Fruit fly (Drosophila melanogaster) whole organism, embryonic: ENCODE results near the gene CG9372.

Experiments used
- B-H1 ChIP-seq: fragments of 200-800 bp; sonication (Bioruptor generic); IDR thresholded peaks from 3 replicates; pipeline ENCODE4 v1.3.6; 2022; ENCODE audit warnings: missing biosample characterization, missing genetic modification characterization
- Blimp-1 ChIP-seq: fragments of 200-800 bp; sonication (Bioruptor generic); optimal IDR thresholded peaks from 3 replicates; lab custom pipeline; 2018; ENCODE audit warnings: missing biosample characterization, missing genetic modification characterization, mild to moderate bottlenecking, moderate library complexity, missing genetic modification reagents
- CG10209 ChIP-seq: fragments of 200-800 bp; sonication (Bioruptor generic); optimal IDR thresholded peaks from 3 replicates; lab custom pipeline; 2017; ENCODE audit warnings: missing biosample characterization, mild to moderate bottlenecking, missing genetic modification characterization, missing genetic modification reagents
- CG10267 ChIP-seq: fragments of 200-800 bp; sonication (Bioruptor generic); optimal IDR thresholded peaks from 2 replicates; lab custom pipeline; 2018; ENCODE audit warnings: missing biosample characterization, mild to moderate bottlenecking, missing genetic modification characterization, moderate library complexity
- CG10462 ChIP-seq: fragments of 200-800 bp; sonication (Bioruptor generic); optimal IDR thresholded peaks from 2 replicates; lab custom pipeline; 2016; ENCODE audit warnings: missing biosample characterization, missing genetic modification characterization
- CG10543 ChIP-seq: fragments of 200-800 bp; sonication (Bioruptor generic); optimal IDR thresholded peaks from 3 replicates; lab custom pipeline; 2017; ENCODE audit warnings: missing biosample characterization, mild to moderate bottlenecking, missing genetic modification characterization, moderate library complexity
- CG11398 ChIP-seq: fragments of 200-800 bp; sonication (Bioruptor generic); optimal IDR thresholded peaks from 2 replicates; lab custom pipeline; 2016; ENCODE audit warnings: missing biosample characterization, missing genetic modification characterization
- CG11504 ChIP-seq: fragments of 200-800 bp; sonication (Bioruptor generic); optimal IDR thresholded peaks from 3 replicates; lab custom pipeline; 2019; ENCODE audit warnings: missing biosample characterization, mild to moderate bottlenecking, missing genetic modification characterization, moderate library complexity
- CG1647 ChIP-seq: fragments of 200-800 bp; sonication (Bioruptor generic); optimal IDR thresholded peaks from 3 replicates; lab custom pipeline; 2016; ENCODE audit warnings: missing biosample characterization, missing genetic modification characterization
- CG17829 ChIP-seq: fragments of 200-800 bp; optimal IDR thresholded peaks from 2 replicates; lab custom pipeline; 2019; ENCODE audit warnings: missing biosample characterization, mild to moderate bottlenecking, missing genetic modification characterization, moderate library complexity
- CG18619 ChIP-seq: fragments of 200-800 bp; sonication (Bioruptor generic); optimal IDR thresholded peaks from 3 replicates; lab custom pipeline; 2017; ENCODE audit warnings: missing biosample characterization, mild to moderate bottlenecking, missing genetic modification characterization
- CG18764 ChIP-seq: fragments of 200-800 bp; sonication (Bioruptor generic); optimal IDR thresholded peaks from 3 replicates; lab custom pipeline; 2016; ENCODE audit warnings: missing biosample characterization, missing genetic modification characterization
- CG2875 ChIP-seq: fragments of 200-800 bp; sonication (Bioruptor generic); optimal IDR thresholded peaks from 2 replicates; lab custom pipeline; 2017; ENCODE audit warnings: missing biosample characterization, mild to moderate bottlenecking, missing genetic modification characterization, missing genetic modification reagents
- CG2889 ChIP-seq: fragments of 200-800 bp; sonication (Bioruptor generic); IDR thresholded peaks from 3 replicates; pipeline ENCODE4 v1.3.6; 2022; ENCODE audit warnings: missing biosample characterization, missing genetic modification characterization
- CG32532 ChIP-seq: fragments of 200-800 bp; sonication (Bioruptor generic); IDR thresholded peaks from 2 replicates; pipeline ENCODE4 v1.3.6; 2022; ENCODE audit warnings: missing biosample characterization, missing genetic modification characterization
- CG4404 ChIP-seq: fragments of 200-800 bp; sonication (Bioruptor generic); IDR thresholded peaks from 2 replicates; pipeline ENCODE4 v1.3.6; 2022; ENCODE audit warnings: missing biosample characterization, missing genetic modification characterization
- CG5953 ChIP-seq: fragments of 200-800 bp; sonication (Bioruptor generic); IDR thresholded peaks from 2 replicates; pipeline ENCODE4 v1.3.6; 2022; ENCODE audit warnings: missing biosample characterization, missing genetic modification characterization
- CG6272 ChIP-seq: fragments of 200-800 bp; sonication (Bioruptor generic); IDR thresholded peaks from 2 replicates; pipeline ENCODE4 v1.3.6; 2022; ENCODE audit warnings: missing biosample characterization, missing genetic modification characterization
- CG6689 ChIP-seq: fragments of 200-800 bp; sonication (Bioruptor generic); IDR thresholded peaks from 2 replicates; pipeline ENCODE4 v1.3.6; 2022; ENCODE audit warnings: missing biosample characterization, missing genetic modification characterization
- CG8089 ChIP-seq: fragments of 200-800 bp; sonication (Bioruptor generic); optimal IDR thresholded peaks from 3 replicates; lab custom pipeline; 2016; ENCODE audit warnings: missing biosample characterization, missing genetic modification characterization
- CG8478 ChIP-seq: fragments of >200 bp; optimal IDR thresholded peaks from 2 replicates; lab custom pipeline; 2018
- CG9437 ChIP-seq: fragments of 200-800 bp; sonication (Bioruptor generic); optimal IDR thresholded peaks from 2 replicates; lab custom pipeline; 2018; ENCODE audit warnings: missing biosample characterization, mild to moderate bottlenecking, missing genetic modification characterization
- CG9797 ChIP-seq: fragments of 200-800 bp; sonication (Bioruptor generic); optimal IDR thresholded peaks from 3 replicates; lab custom pipeline; 2018; ENCODE audit warnings: missing biosample characterization, mild to moderate bottlenecking, missing genetic modification characterization
- CG9932 ChIP-seq: fragments of 200-800 bp; sonication (Bioruptor generic); IDR thresholded peaks from 2 replicates; pipeline ENCODE4 v1.3.6; 2022; ENCODE audit warnings: missing biosample characterization, missing genetic modification characterization
- Ets65A ChIP-seq: fragments of 200-800 bp; sonication (Bioruptor generic); peaks from one replicate; lab custom pipeline; 2016; ENCODE audit warnings: missing biosample characterization, missing genetic modification characterization
- Gug ChIP-seq: fragments of 200-800 bp; sonication (Bioruptor generic); IDR thresholded peaks from 4 replicates; pipeline ENCODE4 v1.3.6; 2022; ENCODE audit warnings: missing biosample characterization, missing genetic modification characterization
- Hr39 ChIP-seq: fragments of >200 bp; optimal IDR thresholded peaks from 2 replicates; lab custom pipeline; 2017
- Med ChIP-seq: fragments of 200-800 bp; sonication (Bioruptor generic); peaks from one replicate; lab custom pipeline; 2016; ENCODE audit warnings: missing biosample characterization, missing genetic modification characterization, mild to moderate bottlenecking, inconsistent platforms, moderate library complexity
- Nf-YC ChIP-seq: fragments of 200-800 bp; optimal IDR thresholded peaks from 3 replicates; lab custom pipeline; 2019; ENCODE audit warnings: missing biosample characterization, mild to moderate bottlenecking, missing genetic modification characterization, moderate library complexity
- PHDP ChIP-seq: fragments of 200-800 bp; sonication (Bioruptor generic); optimal IDR thresholded peaks from 3 replicates; lab custom pipeline; 2018; ENCODE audit warnings: missing biosample characterization, mild to moderate bottlenecking, missing genetic modification characterization, moderate library complexity
- Ptx1 ChIP-seq: fragments of 200-800 bp; sonication (Bioruptor generic); IDR thresholded peaks from 2 replicates; pipeline ENCODE4 v1.3.6; 2022; ENCODE audit warnings: missing biosample characterization, missing genetic modification characterization
- Sox100B ChIP-seq: fragments of 200-800 bp; sonication (Bioruptor generic); optimal IDR thresholded peaks from 3 replicates; lab custom pipeline; 2018; ENCODE audit warnings: missing biosample characterization, mild to moderate bottlenecking, missing genetic modification characterization
- Spps ChIP-seq: fragments of 200-800 bp; sonication (Bioruptor generic); optimal IDR thresholded peaks from 2 replicates; lab custom pipeline; 2018; ENCODE audit warnings: missing biosample characterization, mild to moderate bottlenecking, missing genetic modification characterization
- aop ChIP-seq: fragments of 200-800 bp; sonication (Bioruptor generic); IDR thresholded peaks from 2 replicates; pipeline ENCODE4 v1.3.6; 2022; ENCODE audit warnings: missing biosample characterization, missing genetic modification characterization
- bcd ChIP-seq: fragments of 200-800 bp; sonication (Bioruptor generic); optimal IDR thresholded peaks from 2 replicates; lab custom pipeline; 2017; ENCODE audit warnings: missing biosample characterization, mild to moderate bottlenecking, missing genetic modification characterization
- caup ChIP-seq: fragments of 200-800 bp; sonication (Bioruptor generic); optimal IDR thresholded peaks from 3 replicates; lab custom pipeline; 2017; ENCODE audit warnings: missing biosample characterization, mild to moderate bottlenecking, missing genetic modification characterization, moderate library complexity; ENCODE audit not compliant: severe bottlenecking
- corto ChIP-seq: fragments of 200-800 bp; sonication (Bioruptor generic); optimal IDR thresholded peaks from 2 replicates; lab custom pipeline; 2016; ENCODE audit warnings: missing biosample characterization, mild to moderate bottlenecking, missing genetic modification characterization, moderate library complexity
- dati ChIP-seq: fragments of 200-800 bp; sonication (Bioruptor generic); IDR thresholded peaks from 2 replicates; pipeline ENCODE4 v1.3.6; 2022; ENCODE audit warnings: missing biosample characterization, missing genetic modification characterization
- dmrt99B ChIP-seq: fragments of 200-800 bp; sonication (Bioruptor generic); optimal IDR thresholded peaks from 2 replicates; lab custom pipeline; 2018; ENCODE audit warnings: missing biosample characterization, mild to moderate bottlenecking, missing genetic modification characterization, moderate library complexity
- fd64A ChIP-seq: fragments of 200-800 bp; sonication (Bioruptor generic); optimal IDR thresholded peaks from 3 replicates; lab custom pipeline; 2018; ENCODE audit warnings: missing biosample characterization, mild to moderate bottlenecking, missing genetic modification characterization
- jing ChIP-seq: fragments of 200-800 bp; sonication (Bioruptor generic); optimal IDR thresholded peaks from 2 replicates; lab custom pipeline; 2018; ENCODE audit warnings: missing biosample characterization, mild to moderate bottlenecking, missing genetic modification characterization
- kay ChIP-seq: fragments of 200-800 bp; sonication (Bioruptor generic); optimal IDR thresholded peaks from 2 replicates; lab custom pipeline; 2016; ENCODE audit warnings: missing biosample characterization, missing genetic modification characterization
- ken ChIP-seq: fragments of 200-800 bp; sonication (Bioruptor generic); IDR thresholded peaks from 3 replicates; pipeline ENCODE4 v1.3.6; 2022; ENCODE audit warnings: missing biosample characterization, missing genetic modification characterization
- odd ChIP-seq: fragments of 200-800 bp; sonication (Bioruptor generic); optimal IDR thresholded peaks from 2 replicates; lab custom pipeline; 2017; ENCODE audit warnings: missing biosample characterization, mild to moderate bottlenecking, missing genetic modification characterization
- pan ChIP-seq, 4 experiments: fragments of >200 bp in 3 of 4; fragments of 200-800 bp in 1 of 4; sonication (Bioruptor generic) in 1 of 4; optimal IDR thresholded peaks in 3 of 4; IDR thresholded peaks in 1 of 4; 2 replicates each; pipeline versions ENCODE4 v1.3.6 to Lab custom; 2017 to 2022; ENCODE audit warnings: missing biosample characterization in 2 of 4, missing genetic modification characterization in 2 of 4, mixed read lengths in 1 of 4
- psq ChIP-seq: fragments of 200-800 bp; sonication (Bioruptor generic); optimal IDR thresholded peaks from 2 replicates; lab custom pipeline; 2017; ENCODE audit warnings: missing biosample characterization, missing genetic modification characterization
- ro ChIP-seq: fragments of 200-800 bp; sonication (Bioruptor generic); IDR thresholded peaks from 2 replicates; pipeline ENCODE4 v1.3.6; 2022; ENCODE audit warnings: missing biosample characterization, missing genetic modification characterization
- run ChIP-seq: fragments of 200-800 bp; sonication (Bioruptor generic); optimal IDR thresholded peaks from 3 replicates; lab custom pipeline; 2018; ENCODE audit warnings: missing biosample characterization, mild to moderate bottlenecking, missing genetic modification characterization
- scrt ChIP-seq: fragments of 200-800 bp; sonication (Bioruptor generic); optimal IDR thresholded peaks from 2 replicates; lab custom pipeline; 2018; ENCODE audit warnings: missing biosample characterization, mild to moderate bottlenecking, missing genetic modification characterization, moderate library complexity
- sr ChIP-seq: fragments of 200-800 bp; sonication (Bioruptor generic); IDR thresholded peaks from 3 replicates; pipeline ENCODE4 v1.3.6; 2022; ENCODE audit warnings: missing biosample characterization, missing genetic modification characterization

The CG9372 gene

DNA sequence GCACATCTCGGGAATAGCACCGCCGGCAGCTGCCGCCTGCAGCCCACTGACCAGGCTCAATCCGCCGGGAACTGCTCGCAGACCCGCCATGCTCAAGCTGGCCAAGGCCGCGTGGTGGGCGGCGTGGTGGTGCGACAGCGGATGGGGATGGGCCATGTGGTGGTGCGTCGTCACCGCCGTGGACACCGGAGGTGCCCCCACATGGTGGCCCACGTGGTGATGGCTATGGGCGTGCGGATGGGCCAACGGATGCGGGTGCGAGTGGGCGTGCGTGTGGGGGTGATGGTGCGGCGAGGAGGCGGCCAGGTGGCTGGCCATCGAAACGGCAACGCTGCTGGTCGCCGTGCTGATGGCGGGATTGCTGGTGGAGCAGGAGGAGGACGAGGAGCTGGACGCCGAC, 47.5 kb downstream of the CG9372 start:
- TF ChIP-seq Med (GFP tag; lab: Kevin White, UChicago): peak; percentile 60
- TF ChIP-seq Ets65A (GFP tag; lab: Kevin White, UChicago): peak; percentile 65
- TF ChIP-seq CG8478 (lab: Kevin White, UChicago): peak; percentile 46
- peak; percentile 89 for TF ChIP-seq Hr39 (lab: Kevin White, UChicago)
- TF ChIP-seq ro: 0 out of 2 replicates have a peak, but pooled peaks have one; percentile 5
- TF ChIP-seq dati (GFP tag; lab: Robert Waterston, UW): no peak
- TF ChIP-seq aop (GFP tag; lab: Robert Waterston, UW): no peak
- TF ChIP-seq corto (GFP tag; lab: Kevin White, UChicago): no peak
- TF ChIP-seq sr (GFP tag; lab: Robert Waterston, UW): 0 out of 3 replicates have a peak, but pooled peaks have one; percentile 8
- TF ChIP-seq CG4404 (GFP tag; lab: Robert Waterston, UW): 0 out of 2 replicates have a peak, but pooled peaks have one; percentile 18
- TF ChIP-seq CG9932: 0 out of 2 replicates have a peak, but pooled peaks have one; percentile 26

DNA sequence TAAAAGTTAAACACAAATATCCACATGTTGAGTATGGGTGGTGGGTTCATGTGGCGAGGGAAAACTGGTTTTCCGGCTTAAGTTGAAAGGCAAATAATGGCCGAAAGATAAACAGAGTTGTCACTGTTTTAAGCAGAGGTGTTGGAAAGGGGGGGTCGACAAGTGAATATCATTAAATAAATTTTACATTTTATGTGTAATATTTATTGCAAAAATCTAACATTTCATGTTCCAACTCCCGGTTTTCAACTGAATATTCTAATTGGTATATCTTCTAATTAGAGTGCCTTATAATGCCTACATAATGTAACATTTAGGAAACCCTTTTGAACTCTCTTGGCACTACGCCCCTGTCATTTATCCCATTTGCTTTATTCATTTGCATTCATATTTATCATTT, 49.9 kb downstream of the CG9372 start:
- peak; percentile 59; the same call in 1 of the 2 replicates for TF ChIP-seq CG6272
- TF ChIP-seq Nf-YC (tag; lab: Kevin White, UChicago): peak; percentile 22
- no peak; the same call in 1 of the 2 replicates for TF ChIP-seq CG32532 (GFP tag; lab: Robert Waterston, UW)
- TF ChIP-seq CG17829 (tag; lab: Kevin White, UChicago): peak; percentile 61
- TF ChIP-seq Gug (GFP tag; lab: Robert Waterston, UW): peak; percentile 22; the same call in 1 of the 4 replicates
- TF ChIP-seq CG11398 (GFP tag; lab: Kevin White, UChicago): peak; percentile 33
- no peak for TF ChIP-seq psq (GFP tag; lab: Kevin White, UChicago)
- peak; percentile 39 for TF ChIP-seq CG10543 (GFP tag; lab: Kevin White, UChicago)
- no peak for TF ChIP-seq jing (GFP tag; lab: Kevin White, UChicago)
- peak; percentile 54 for TF ChIP-seq PHDP
- peak; percentile 16 for TF ChIP-seq CG8089 (GFP tag; lab: Kevin White, UChicago)
- peak; percentile 16 for TF ChIP-seq CG10462
- TF ChIP-seq B-H1 (GFP tag; lab: Robert Waterston, UW): peak; percentile 38; the same call in 2 of the 3 replicates
- peak; percentile 36 for TF ChIP-seq odd (GFP tag; lab: Kevin White, UChicago)
- peak; percentile 23 for TF ChIP-seq CG9437
- peak; percentile 63 for TF ChIP-seq CG10209 (GFP tag; lab: Kevin White, UChicago)
- no peak for TF ChIP-seq pan (optimal IDR thresholded peaks at IDR 0.05; lab: Kevin White, UChicago)
- peak in 1 of 2 experiments; percentile 48 for TF ChIP-seq pan (GFP tag; optimal IDR thresholded peaks at IDR 0.05 in 1 of 2, IDR thresholded peaks at IDR 0.05 in 1 of 2)
- peak; percentile 73 for TF ChIP-seq CG11504 (tag; lab: Kevin White, UChicago)
- peak; percentile 30 for TF ChIP-seq Spps (tag; lab: Kevin White, UChicago)
- TF ChIP-seq CG2875: peak; percentile 61
- TF ChIP-seq CG10267: peak; percentile 55
- TF ChIP-seq ken (GFP tag; lab: Robert Waterston, UW): peak; percentile 45; the same call in 1 of the 3 replicates
- TF ChIP-seq kay (GFP tag; lab: Kevin White, UChicago): no peak
- TF ChIP-seq CG18764 (GFP tag; lab: Kevin White, UChicago): no peak
- TF ChIP-seq Blimp-1 (GFP tag; lab: Kevin White, UChicago): peak; percentile 64
- peak; percentile 72 for TF ChIP-seq Ptx1 (GFP tag; lab: Robert Waterston, UW)
- no peak for TF ChIP-seq CG9797
- peak; percentile 41 for TF ChIP-seq run (tag; lab: Kevin White, UChicago)
- TF ChIP-seq caup: peak; percentile 34
- peak; percentile 76 for TF ChIP-seq dmrt99B (tag; lab: Kevin White, UChicago)
- TF ChIP-seq Sox100B (GFP tag; lab: Kevin White, UChicago): peak; percentile 79
- TF ChIP-seq CG18619 (GFP tag; lab: Kevin White, UChicago): peak; percentile 36
- TF ChIP-seq CG6689 (GFP tag; lab: Robert Waterston, UW): peak; percentile 60
- TF ChIP-seq CG5953 (GFP tag; lab: Robert Waterston, UW): peak; percentile 17; the same call in 1 of the 2 replicates
- no peak for TF ChIP-seq CG2889
- peak; percentile 46 for TF ChIP-seq fd64A (GFP tag; lab: Kevin White, UChicago)
- TF ChIP-seq bcd (GFP tag; lab: Kevin White, UChicago): peak; percentile 50
- peak; percentile 8 for TF ChIP-seq CG1647 (GFP tag; lab: Kevin White, UChicago)
- TF ChIP-seq scrt: peak; percentile 29
